Worm (Caenorhabditis elegans): ENCODE measurements around the gene ugt-64.

DNA sequence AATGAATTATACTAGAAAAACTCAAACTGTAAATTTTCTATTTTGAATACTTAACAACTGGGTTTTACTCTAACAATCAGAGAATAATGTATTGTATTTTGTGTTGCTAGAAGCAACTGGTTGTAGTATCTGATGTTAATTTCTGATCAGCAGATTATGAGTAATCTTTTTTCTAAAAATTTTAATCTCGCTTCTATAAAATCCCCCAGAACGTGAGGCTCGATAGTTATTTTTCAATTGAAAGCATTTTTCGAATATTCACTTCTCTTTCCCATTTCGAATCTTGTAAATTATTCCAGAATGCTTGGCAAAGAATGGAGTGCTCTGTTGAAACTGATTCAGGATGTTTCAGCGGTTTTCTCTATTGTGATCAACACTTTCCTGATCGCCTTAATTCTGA is 11.7 kb upstream of the ugt-64 start, which contains the start of gene str-227:
- TF ChIP-seq ztf-11 (tag; optimal IDR thresholded peaks at IDR 0.05) (no peak), nhr-237 (tag; optimal IDR thresholded peaks at IDR 0.05) (no peak), lin-39 (tag; optimal IDR thresholded peaks at IDR 0.05) (no peak), ZK546.5 (tag; optimal IDR thresholded peaks at IDR 0.05) (no peak), lin-13 (GFP tag; optimal IDR thresholded peaks at IDR 0.05) (no peak), nhr-11 (tag; optimal IDR thresholded peaks at IDR 0.05) (no peak), ztf-4 (tag; optimal IDR thresholded peaks at IDR 0.05) (no peak), alr-1 (tag; optimal IDR thresholded peaks at IDR 0.05) (no peak), egl-27 (tag; optimal IDR thresholded peaks at IDR 0.05) (no peak), mdl-1 (tag; optimal IDR thresholded peaks at IDR 0.05) (no peak)

Measured in whole organism, L2 larva.